Worm (Caenorhabditis elegans) whole organism, L4/young adult: Measurements from ENCODE around the gene daf-36.

ENCODE experiments used
- W03F9.2 ChIP-seq: fragments of 150-350 bp; optimal IDR thresholded peaks from 2 replicates; lab custom pipeline; 2014; ENCODE audit warnings: missing biosample characterization, missing genetic modification characterization
- dao-5 ChIP-seq: sonication (generic microtip); optimal IDR thresholded peaks from 2 replicates; lab custom pipeline; 2016; ENCODE audit warnings: missing genotype, missing genetic modification characterization, moderate library complexity, missing compliant biosample characterization
- him-1 ChIP-seq: sonication (generic microtip); optimal IDR thresholded peaks from 2 replicates; lab custom pipeline; 2016; ENCODE audit warnings: missing genotype, missing genetic modification reagents, missing genetic modification characterization, missing compliant biosample characterization

DNA sequence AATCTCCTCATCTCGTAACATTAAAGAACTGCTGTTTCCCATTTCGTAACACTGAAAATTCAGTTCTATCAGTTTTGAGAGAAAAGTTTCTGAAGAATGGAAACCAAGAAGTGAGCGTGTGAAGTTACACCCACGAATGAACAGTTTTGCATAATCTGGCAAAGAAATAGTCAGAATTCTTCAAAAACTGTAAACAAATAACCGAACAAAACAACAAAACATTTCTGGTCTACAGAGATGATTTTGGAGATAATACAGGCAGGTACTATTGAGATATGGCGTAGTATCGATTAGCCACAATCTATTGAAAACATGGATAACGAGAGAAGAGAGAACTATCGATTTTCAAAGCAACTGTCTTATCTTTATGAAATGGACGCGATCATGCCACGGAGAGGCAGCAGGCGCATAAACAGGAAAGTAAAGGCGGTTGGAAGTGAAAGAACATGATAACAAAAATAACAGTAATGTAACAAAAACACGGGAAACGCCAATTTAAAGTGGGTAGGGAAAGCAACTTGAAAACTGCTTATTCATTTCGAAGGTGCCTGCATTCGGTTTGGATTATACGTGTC, 22.0 kb downstream of the daf-36 start, which contains the start of gene chpf-1:
- TF ChIP-seq dao-5 (tag; lab: Kevin White, UChicago) = no peak
- no peak for TF ChIP-seq W03F9.2 (tag; lab: Kevin White, UChicago)
- TF ChIP-seq him-1 (tag; lab: Kevin White, UChicago) = no peak
